Worm (Caenorhabditis elegans) whole organism, midembryonic: ENCODE data around the gene C06E4.1.
A peak's percentile ranks its signal among the peaks of the same experiment; 100 is the strongest.

ENCODE experiments used
- T22C8.4 ChIP-seq: fragments of 200-800 bp; sonication (Bioruptor generic); IDR thresholded peaks from 2 replicates; pipeline ENCODE4 v1.3.6; 2022; ENCODE audit warnings: missing genetic modification characterization, missing compliant biosample characterization
- cog-1 ChIP-seq: sonication (generic microtip); optimal IDR thresholded peaks from 2 replicates; lab custom pipeline; 2016; ENCODE audit warnings: missing genetic modification characterization, missing compliant biosample characterization
- flt-1 ChIP-seq: fragments of 200-800 bp; sonication (Bioruptor generic); IDR thresholded peaks from 2 replicates; pipeline ENCODE4 v1.3.6; 2022; ENCODE audit warnings: missing genetic modification characterization, missing compliant biosample characterization
- klf-2 ChIP-seq: fragments of 200-800 bp; sonication (Bioruptor generic); conservative IDR thresholded peaks from 2 replicates; pipeline ENCODE4 v1.3.6; 2022; ENCODE audit warnings: missing genetic modification reagents, missing genetic modification characterization, missing compliant biosample characterization
- med-1 ChIP-seq: sonication (generic microtip); optimal IDR thresholded peaks from 2 replicates; lab custom pipeline; 2017; ENCODE audit warnings: missing genetic modification characterization, mild to moderate bottlenecking, missing compliant biosample characterization, antibody characterized with exemption, missing genetic modification reagents; ENCODE audit not compliant: insufficient read depth
- ref-1 ChIP-seq: fragments of 200-800 bp; sonication (Bioruptor generic); conservative IDR thresholded peaks from 2 replicates; pipeline ENCODE4 v1.3.6; 2022; ENCODE audit warnings: missing genetic modification reagents, missing genetic modification characterization, missing compliant biosample characterization
- tab-1 ChIP-seq: fragments of 200-800 bp; sonication (Bioruptor generic); IDR thresholded peaks from 2 replicates; pipeline ENCODE4 v1.3.6; 2022; ENCODE audit warnings: missing genetic modification characterization, missing compliant biosample characterization
- ztf-23 ChIP-seq: fragments of 200-800 bp; sonication (Bioruptor generic); IDR thresholded peaks from 2 replicates; pipeline ENCODE4 v1.3.6; 2022; ENCODE audit warnings: missing genetic modification reagents, missing genetic modification characterization, missing compliant biosample characterization
- ztf-29 ChIP-seq: fragments of 200-800 bp; sonication (Bioruptor generic); IDR thresholded peaks from 2 replicates; pipeline ENCODE4 v1.3.6; 2022; ENCODE audit warnings: missing genetic modification reagents, missing genetic modification characterization, missing compliant biosample characterization

Gene C06E4.1

ce11 chrIV:7282957-7283356, at the start of gene C06E4.1:
TSS of gene C06E4.1 (plus strand) at chrIV:7283257.
- TF ChIP-seq ztf-29 (no peak), cog-1 (no peak), ztf-23 (GFP tag; lab: Robert Waterston, UW) (no peak), flt-1 (GFP tag; lab: Robert Waterston, UW) (no peak), T22C8.4 (GFP tag; lab: Robert Waterston, UW) (no peak), med-1 (GFP tag; lab: Kevin White, UChicago) (no peak), klf-2 (GFP tag; lab: Robert Waterston, UW) (no peak), ref-1 (GFP tag; lab: Robert Waterston, UW) (no peak)

DNA sequence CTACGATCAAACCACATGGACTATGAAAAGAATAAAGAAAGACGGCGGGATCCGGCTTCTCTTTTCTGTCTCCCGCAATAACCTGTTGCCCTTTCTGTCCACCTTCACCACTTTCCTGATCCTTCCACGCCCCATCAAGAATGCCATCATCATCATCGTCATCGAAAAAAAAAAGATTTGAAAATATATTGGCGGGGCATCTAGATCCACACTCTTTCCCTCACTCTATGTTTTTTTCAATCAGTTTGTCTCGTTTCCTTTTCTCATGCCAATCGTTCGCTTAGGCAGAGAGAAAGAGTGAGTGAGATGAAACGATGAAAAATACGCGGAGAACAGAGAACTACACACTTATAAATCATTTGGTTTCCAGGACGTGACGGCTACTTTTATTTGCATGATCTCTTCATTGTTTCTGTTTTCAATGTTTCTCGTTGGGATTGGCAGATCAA, 49.5 kb upstream of the C06E4.1 start:
- no peak for TF ChIP-seq T22C8.4 (GFP tag; lab: Robert Waterston, UW)
- no peak for TF ChIP-seq flt-1 (GFP tag; lab: Robert Waterston, UW)
- no peak for TF ChIP-seq ztf-23 (GFP tag; lab: Robert Waterston, UW)

ce11 chrIV:7234623-7235022, 48.4 kb upstream of the C06E4.1 start:
- TF ChIP-seq ztf-23 (GFP tag; lab: Robert Waterston, UW), result no peak
- TF ChIP-seq flt-1 (GFP tag; lab: Robert Waterston, UW), result no peak
- no peak for TF ChIP-seq ref-1 (GFP tag; lab: Robert Waterston, UW)
- TF ChIP-seq T22C8.4 (GFP tag; lab: Robert Waterston, UW), result no peak
- no peak for TF ChIP-seq cog-1
- TF ChIP-seq med-1 (GFP tag; lab: Kevin White, UChicago), result no peak
- TF ChIP-seq ztf-29, result no peak
- no peak for TF ChIP-seq tab-1
- no peak for TF ChIP-seq klf-2 (GFP tag; lab: Robert Waterston, UW)

ce11 chrIV:7235382-7235917, 47.6 kb upstream of the C06E4.1 start:
- TF ChIP-seq med-1 (GFP tag; lab: Kevin White, UChicago) (no peak), tab-1 (0 out of 2 replicates have a peak, but pooled peaks have one; percentile 52), ztf-23 (GFP tag; lab: Robert Waterston, UW) (peak; percentile 55; the same call in 1 of the 2 replicates), T22C8.4 (GFP tag; lab: Robert Waterston, UW) (no peak), cog-1 (peak; percentile 58), klf-2 (GFP tag; lab: Robert Waterston, UW) (no peak), ztf-29 (no peak), flt-1 (GFP tag; lab: Robert Waterston, UW) (peak; percentile 68)

DNA sequence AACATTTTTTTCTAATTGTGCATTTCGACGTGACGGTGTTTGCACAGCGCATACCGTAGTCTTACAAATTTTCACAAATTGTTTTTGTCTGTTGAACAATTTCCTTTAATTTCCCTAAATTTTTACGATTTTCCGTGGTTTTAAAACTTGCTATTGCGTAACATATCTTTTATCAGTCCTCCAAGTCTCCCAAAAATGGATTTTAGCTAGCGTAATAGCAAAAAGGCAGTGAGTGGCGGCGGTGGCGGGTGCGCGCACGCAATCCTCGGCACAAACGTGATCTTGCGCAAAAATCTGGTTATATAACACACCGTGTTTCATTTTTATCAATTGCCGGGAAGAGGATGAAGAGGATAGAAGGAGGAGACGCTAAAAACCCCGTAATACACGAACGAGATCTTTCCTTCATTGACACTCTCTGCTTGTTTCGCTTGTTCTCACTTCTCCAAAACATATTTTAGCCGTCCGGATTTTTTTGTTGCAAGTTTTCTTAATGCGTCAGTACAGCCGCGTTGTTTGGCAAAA, 46.7 kb upstream of the C06E4.1 start:
- TF ChIP-seq flt-1 (GFP tag; lab: Robert Waterston, UW) (no peak), klf-2 (GFP tag; lab: Robert Waterston, UW) (no peak), cog-1 (no peak), tab-1 (no peak), ztf-23 (GFP tag; lab: Robert Waterston, UW) (no peak), ztf-29 (no peak), T22C8.4 (GFP tag; lab: Robert Waterston, UW) (no peak), med-1 (GFP tag; lab: Kevin White, UChicago) (no peak), ref-1 (GFP tag; lab: Robert Waterston, UW) (no peak)

- no peak for TF ChIP-seq med-1 (GFP tag; lab: Kevin White, UChicago)
- TF ChIP-seq ref-1 (GFP tag; lab: Robert Waterston, UW), result no peak
- no peak for TF ChIP-seq ztf-23 (GFP tag; lab: Robert Waterston, UW)
- no peak for TF ChIP-seq T22C8.4 (GFP tag; lab: Robert Waterston, UW)
- no peak for TF ChIP-seq flt-1 (GFP tag; lab: Robert Waterston, UW)
- no peak for TF ChIP-seq cog-1
- no peak for TF ChIP-seq ztf-29
- no peak for TF ChIP-seq klf-2 (GFP tag; lab: Robert Waterston, UW)
- TF ChIP-seq tab-1, result no peak
These were observed 45.3 kb upstream of the C06E4.1 start, which contains the start of gene elo-3 for ce11 chrIV:7237668-7238214. TSS of gene elo-3 (plus strand) at chrIV:7237718.

DNA sequence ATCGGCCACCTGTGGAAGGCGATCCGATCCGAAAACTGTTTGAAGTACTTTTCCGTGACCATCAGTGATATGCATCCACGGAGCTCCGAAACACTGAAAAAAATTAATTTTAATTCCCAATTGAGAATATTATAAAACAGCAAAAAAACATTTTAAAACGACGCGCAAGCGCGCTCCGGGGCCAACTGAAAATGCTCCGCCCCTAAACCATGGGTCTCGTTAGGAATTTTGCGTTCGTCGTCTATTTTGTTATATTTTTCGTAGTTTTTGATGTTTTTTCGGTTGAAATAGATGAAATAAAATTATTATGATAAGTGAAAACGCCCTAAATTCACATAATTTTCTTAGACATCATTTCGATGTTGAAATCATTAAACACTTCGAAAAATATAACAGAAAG, 42.5 kb upstream of the C06E4.1 start:
- TF ChIP-seq ref-1 (GFP tag; lab: Robert Waterston, UW), result no peak
- TF ChIP-seq flt-1 (GFP tag; lab: Robert Waterston, UW), result no peak
- TF ChIP-seq ztf-23 (GFP tag; lab: Robert Waterston, UW), result no peak
- TF ChIP-seq cog-1, result no peak
- no peak for TF ChIP-seq klf-2 (GFP tag; lab: Robert Waterston, UW)

- TF ChIP-seq ztf-29 (no peak), ref-1 (GFP tag; lab: Robert Waterston, UW) (no peak), ztf-23 (GFP tag; lab: Robert Waterston, UW) (no peak), med-1 (GFP tag; lab: Kevin White, UChicago) (no peak), tab-1 (no peak), flt-1 (GFP tag; lab: Robert Waterston, UW) (no peak), klf-2 (GFP tag; lab: Robert Waterston, UW) (no peak), T22C8.4 (GFP tag; lab: Robert Waterston, UW) (no peak), cog-1 (no peak)
These were observed 40.8 kb upstream of the C06E4.1 start, which contains the start of gene gstk-2 for ce11 chrIV:7242220-7242789. TSS of gene gstk-2 (minus strand) at chrIV:7242270.

- TF ChIP-seq cog-1, result no peak
- no peak for TF ChIP-seq ref-1 (GFP tag; lab: Robert Waterston, UW)
- no peak for TF ChIP-seq klf-2 (GFP tag; lab: Robert Waterston, UW)
- no peak for TF ChIP-seq ztf-23 (GFP tag; lab: Robert Waterston, UW)
- TF ChIP-seq flt-1 (GFP tag; lab: Robert Waterston, UW), result no peak
- no peak for TF ChIP-seq T22C8.4 (GFP tag; lab: Robert Waterston, UW)
- no peak for TF ChIP-seq ztf-29
These were observed 39.1 kb upstream of the C06E4.1 start, which contains the start of gene afmd-1 for ce11 chrIV:7243913-7244312. TSS of gene afmd-1 (plus strand) at chrIV:7244228.
